Worm (Caenorhabditis elegans): Measurements from ENCODE around the gene srh-119.

ce11 chrV:17009342-17010064, 37.3 kb downstream of the srh-119 start, which contains the start of the genes clc-12 and clec-240:
- TF ChIP-seq W03F9.2 (tag; optimal IDR thresholded peaks at IDR 0.05) (no peak), dao-5 (tag; optimal IDR thresholded peaks at IDR 0.05) (no peak)
